Worm (Caenorhabditis elegans) whole organism, young adult: Measurements from ENCODE around the gene F37A8.5.

ENCODE experiments used
- B0336.3 ChIP-seq: fragments of 200-800 bp; sonication (Bioruptor generic); IDR thresholded peaks from 2 replicates; pipeline ENCODE4 v1.3.6; 2022; ENCODE audit warnings: missing genetic modification characterization, missing compliant biosample characterization
- C06A6.2 ChIP-seq: fragments of 200-800 bp; sonication (Bioruptor generic); conservative IDR thresholded peaks from 2 replicates; pipeline ENCODE4 v1.3.6; 2022; ENCODE audit warnings: missing genetic modification characterization, missing compliant biosample characterization
- C17E4.6 ChIP-seq: fragments of 200-800 bp; sonication (Bioruptor generic); IDR thresholded peaks from 2 replicates; pipeline ENCODE4 v1.3.6; 2022; ENCODE audit warnings: missing genetic modification reagents, missing genetic modification characterization, missing compliant biosample characterization
- D2030.7 ChIP-seq: fragments of 200-800 bp; sonication (Bioruptor generic); IDR thresholded peaks from 2 replicates; pipeline ENCODE4 v1.3.6; 2022; ENCODE audit warnings: missing genetic modification reagents, missing genetic modification characterization, missing compliant biosample characterization
- F39B2.1 ChIP-seq: fragments of 200-800 bp; sonication (Bioruptor generic); IDR thresholded peaks from 2 replicates; pipeline ENCODE4 v1.3.6; 2022; ENCODE audit warnings: missing genetic modification reagents, missing genetic modification characterization, missing compliant biosample characterization
- F55B11.4 ChIP-seq: sonication (generic microtip); optimal IDR thresholded peaks from 2 replicates; lab custom pipeline; 2016; ENCODE audit warnings: missing compliant biosample characterization, missing genetic modification characterization, borderline replicate concordance; ENCODE audit not compliant: insufficient read depth
- F57C9.4 ChIP-seq: sonication (generic microtip); optimal IDR thresholded peaks from 2 replicates; lab custom pipeline; 2017; ENCODE audit warnings: mild to moderate bottlenecking, missing genetic modification characterization, missing compliant biosample characterization
- T07F8.4 ChIP-seq: sonication (generic microtip); optimal IDR thresholded peaks from 2 replicates; lab custom pipeline; 2016; ENCODE audit warnings: mild to moderate bottlenecking, missing genetic modification characterization, moderate library complexity, missing compliant biosample characterization
- Y56A3A.18 ChIP-seq: fragments of 200-800 bp; sonication (Bioruptor generic); IDR thresholded peaks from 2 replicates; pipeline ENCODE4 v1.3.6; 2022; ENCODE audit warnings: missing genetic modification reagents, missing genetic modification characterization, missing compliant biosample characterization
- Y67H2A.10 ChIP-seq: fragments of 200-800 bp; sonication (Bioruptor generic); conservative IDR thresholded peaks from 2 replicates; pipeline ENCODE4 v1.3.6; 2022; ENCODE audit warnings: missing genetic modification reagents, missing genetic modification characterization, missing compliant biosample characterization
- akir-1 ChIP-seq: fragments of 200-800 bp; sonication (Bioruptor generic); optimal IDR thresholded peaks from 2 replicates; lab custom pipeline; 2018; ENCODE audit warnings: mild to moderate bottlenecking, missing genetic modification characterization, moderate library complexity, missing compliant biosample characterization
- ama-1 ChIP-seq, 3 experiments: fragments of 150-350 bp in 1 of 3; sonication (generic microtip) in 2 of 3; optimal IDR thresholded peaks; 2 replicates each; lab custom pipeline; 2014 to 2018; ENCODE audit warnings: missing biosample characterization in 2 of 3, missing genetic modification characterization in 2 of 3, missing genetic modification reagents in 2 of 3
- aptf-3 ChIP-seq: fragments of 200-800 bp; sonication (Bioruptor generic); IDR thresholded peaks from 2 replicates; pipeline ENCODE4 v1.3.6; 2022; ENCODE audit warnings: missing genetic modification characterization, missing compliant biosample characterization
- attf-6 ChIP-seq: fragments of 200-800 bp; sonication (Bioruptor generic); IDR thresholded peaks from 2 replicates; pipeline ENCODE4 v1.3.6; 2022; ENCODE audit warnings: missing genetic modification reagents, missing genetic modification characterization, missing compliant biosample characterization
- ceh-79 ChIP-seq: sonication (generic microtip); optimal IDR thresholded peaks from 2 replicates; lab custom pipeline; 2017; ENCODE audit warnings: mild to moderate bottlenecking, missing genetic modification characterization, missing compliant biosample characterization
- efl-1 ChIP-seq: fragments of 150-350 bp; optimal IDR thresholded peaks from 2 replicates; lab custom pipeline; 2014; ENCODE audit warnings: missing biosample characterization, missing genetic modification reagents, missing genetic modification characterization
- ekl-4 ChIP-seq: fragments of 200-800 bp; sonication (Bioruptor generic); IDR thresholded peaks from 2 replicates; pipeline ENCODE4 v1.3.6; 2022; ENCODE audit warnings: missing genetic modification reagents, missing genetic modification characterization, missing compliant biosample characterization
- hlh-26 ChIP-seq: fragments of 200-800 bp; sonication (Bioruptor generic); conservative IDR thresholded peaks from 2 replicates; pipeline ENCODE4 v1.3.6; 2022; ENCODE audit warnings: missing genetic modification reagents, missing genetic modification characterization, missing compliant biosample characterization
- hsf-1 ChIP-seq: fragments of 200-800 bp; sonication (Bioruptor generic); IDR thresholded peaks from 2 replicates; pipeline ENCODE4 v1.3.6; 2022; ENCODE audit warnings: missing genetic modification reagents, missing genetic modification characterization, missing compliant biosample characterization
- let-607 ChIP-seq, 2 experiments: fragments of 200-800 bp in 1 of 2; sonication (Bioruptor generic) in 1 of 2; sonication (generic microtip) in 1 of 2; optimal IDR thresholded peaks; 2 replicates each; lab custom pipeline; 2016 to 2018; ENCODE audit warnings: mild to moderate bottlenecking in 2 of 2, missing compliant biosample characterization in 2 of 2, missing genetic modification characterization in 2 of 2, moderate library complexity in 2 of 2, missing genotype in 1 of 2
- lin-35 ChIP-seq, 3 experiments: fragments of 150-350 bp in 2 of 3; sonication (generic microtip) in 1 of 3; optimal IDR thresholded peaks; 2 replicates each; lab custom pipeline; 2014 to 2018; ENCODE audit warnings: missing biosample characterization in 3 of 3, missing genetic modification characterization in 3 of 3, missing genetic modification reagents in 3 of 3
- lsl-1 ChIP-seq: fragments of 200-800 bp; sonication (Bioruptor generic); optimal IDR thresholded peaks from 2 replicates; lab custom pipeline; 2018; ENCODE audit warnings: mild to moderate bottlenecking, missing genetic modification characterization, moderate library complexity, missing compliant biosample characterization
- lsy-27 ChIP-seq: sonication (generic microtip); optimal IDR thresholded peaks from 2 replicates; lab custom pipeline; 2017; ENCODE audit warnings: missing genetic modification characterization, mild to moderate bottlenecking, missing compliant biosample characterization, antibody characterized with exemption, missing genotype, borderline replicate concordance; ENCODE audit not compliant: insufficient read depth
- madf-10 ChIP-seq: sonication (generic microtip); optimal IDR thresholded peaks from 2 replicates; lab custom pipeline; 2016; ENCODE audit warnings: mild to moderate bottlenecking, missing genetic modification characterization, missing compliant biosample characterization
- madf-6 ChIP-seq: fragments of 200-800 bp; sonication (Bioruptor generic); IDR thresholded peaks from 2 replicates; pipeline ENCODE4 v1.3.6; 2022; ENCODE audit warnings: missing genetic modification reagents, missing genetic modification characterization, missing compliant biosample characterization
- madf-8 ChIP-seq: fragments of 200-800 bp; sonication (Bioruptor generic); conservative IDR thresholded peaks from 2 replicates; pipeline ENCODE4 v1.3.6; 2022; ENCODE audit warnings: missing genetic modification reagents, missing genetic modification characterization, missing compliant biosample characterization
- mes-4 ChIP-seq: sonication (generic microtip); optimal IDR thresholded peaks from 2 replicates; lab custom pipeline; 2016; ENCODE audit warnings: missing genotype, missing genetic modification characterization, missing compliant biosample characterization
- mxl-1 ChIP-seq: sonication (generic microtip); optimal IDR thresholded peaks from 2 replicates; lab custom pipeline; 2016; ENCODE audit warnings: missing genetic modification characterization, missing compliant biosample characterization
- nfya-1 ChIP-seq: sonication (generic microtip); optimal IDR thresholded peaks from 2 replicates; lab custom pipeline; 2017; ENCODE audit warnings: antibody characterized with exemption, missing compliant biosample characterization, missing genetic modification characterization, borderline replicate concordance; ENCODE audit not compliant: insufficient read depth
- nfyb-1 ChIP-seq: fragments of 200-800 bp; sonication (Bioruptor generic); IDR thresholded peaks from 2 replicates; pipeline ENCODE4 v1.3.6; 2022; ENCODE audit warnings: missing genetic modification reagents, missing genetic modification characterization, missing compliant biosample characterization
- nhr-179 ChIP-seq: sonication (generic microtip); optimal IDR thresholded peaks from 2 replicates; lab custom pipeline; 2016; ENCODE audit warnings: mild to moderate bottlenecking, missing genetic modification characterization, missing compliant biosample characterization
- nhr-27 ChIP-seq: fragments of 200-800 bp; sonication (Bioruptor generic); optimal IDR thresholded peaks from 2 replicates; lab custom pipeline; 2018; ENCODE audit warnings: mild to moderate bottlenecking, missing genetic modification characterization, moderate library complexity, missing compliant biosample characterization
- rec-8 ChIP-seq, 2 experiments: sonication (generic microtip); optimal IDR thresholded peaks; 2 replicates each; lab custom pipeline; 2016; ENCODE audit warnings: mild to moderate bottlenecking in 2 of 2, missing genetic modification characterization in 2 of 2, missing genetic modification reagents in 2 of 2, missing genotype in 2 of 2, missing biosample characterization in 1 of 2, missing compliant biosample characterization in 1 of 2, moderate library complexity in 1 of 2
- repo-1 ChIP-seq: sonication (generic microtip); optimal IDR thresholded peaks from 2 replicates; lab custom pipeline; 2017; ENCODE audit warnings: mild to moderate bottlenecking, missing genetic modification characterization, missing compliant biosample characterization
- sea-2 ChIP-seq: fragments of 200-800 bp; sonication (Bioruptor generic); IDR thresholded peaks from 2 replicates; pipeline ENCODE4 v1.3.6; 2022; ENCODE audit warnings: missing genetic modification characterization, missing compliant biosample characterization
- snpc-1.1 ChIP-seq: sonication (generic microtip); optimal IDR thresholded peaks from 2 replicates; lab custom pipeline; 2017; ENCODE audit warnings: missing genetic modification characterization, mild to moderate bottlenecking, missing compliant biosample characterization, antibody characterized with exemption, moderate library complexity, missing genotype, missing genetic modification reagents; ENCODE audit not compliant: insufficient read depth
- snpc-4 ChIP-seq, 5 experiments: fragments of 150-350 bp in 1 of 5; sonication (generic microtip) in 4 of 5; optimal IDR thresholded peaks; 2 replicates each; lab custom pipeline; 2014 to 2018; ENCODE audit warnings: missing genetic modification characterization in 5 of 5, missing biosample characterization in 3 of 5, antibody characterized with exemption in 2 of 5, mild to moderate bottlenecking in 2 of 5, missing compliant biosample characterization in 2 of 5, missing genotype in 2 of 5, moderate library complexity in 2 of 5, missing genetic modification reagents in 1 of 5
- somi-1 ChIP-seq: fragments of 200-800 bp; sonication (Bioruptor generic); optimal IDR thresholded peaks from 2 replicates; lab custom pipeline; 2018; ENCODE audit warnings: mild to moderate bottlenecking, missing genetic modification characterization, missing compliant biosample characterization
- unc-130 ChIP-seq: sonication (generic microtip); optimal IDR thresholded peaks from 2 replicates; lab custom pipeline; 2016; ENCODE audit warnings: missing genetic modification reagents, missing genetic modification characterization, missing compliant biosample characterization
- unc-62 ChIP-seq: fragments of 150-350 bp; optimal IDR thresholded peaks from 2 replicates; lab custom pipeline; 2014; ENCODE audit warnings: missing biosample characterization, missing genetic modification reagents, missing genetic modification characterization
- zfh-2 ChIP-seq: fragments of 200-800 bp; sonication (Bioruptor generic); conservative IDR thresholded peaks from 2 replicates; pipeline ENCODE4 v1.3.6; 2022; ENCODE audit warnings: missing genetic modification reagents, missing genetic modification characterization, missing compliant biosample characterization
- ztf-28 ChIP-seq: fragments of 200-800 bp; sonication (Bioruptor generic); IDR thresholded peaks from 2 replicates; pipeline ENCODE4 v1.3.6; 2022; ENCODE audit warnings: missing genetic modification reagents, missing genetic modification characterization, missing compliant biosample characterization

F37A8.5 gene

ce11 chrIII:4004064-4004580, 47.7 kb downstream of the F37A8.5 start, which contains the start of gene tif-1A (continued):
- TF ChIP-seq madf-8 (GFP tag; lab: Robert Waterston, UW), result peak; percentile 48; the same call in 1 of the 2 replicates
- peak; percentile 49 for TF ChIP-seq madf-10 (tag; lab: Kevin White, UChicago)
- TF ChIP-seq lsl-1 (GFP tag; lab: Kevin White, UChicago), result peak; percentile 72
- peak; percentile 70 for TF ChIP-seq repo-1 (tag; lab: Kevin White, UChicago)
- TF ChIP-seq unc-130 (GFP tag; lab: Kevin White, UChicago), result no peak
- no peak for TF ChIP-seq Y56A3A.18 (GFP tag; lab: Robert Waterston, UW)
- TF ChIP-seq somi-1 (GFP tag; lab: Kevin White, UChicago), result no peak
- TF ChIP-seq lin-35 (GFP tag; optimal IDR thresholded peaks at IDR 0.05; lab: Kevin White, UChicago), result peak in 1 of 3 experiments; percentile 81
- no peak for TF ChIP-seq T07F8.4
- no peak for TF ChIP-seq lsy-27 (tag; lab: Kevin White, UChicago)
- TF ChIP-seq C06A6.2 (GFP tag; lab: Robert Waterston, UW), result no peak
- TF ChIP-seq ama-1 (optimal IDR thresholded peaks at IDR 0.05; lab: Kevin White, UChicago), result no peak
- TF ChIP-seq ama-1 (GFP tag; optimal IDR thresholded peaks at IDR 0.05; lab: Kevin White, UChicago), result no peak
- TF ChIP-seq hlh-26 (GFP tag; lab: Robert Waterston, UW), result no peak
- TF ChIP-seq efl-1 (GFP tag; lab: Kevin White, UChicago), result peak; percentile 28
- TF ChIP-seq ceh-79 (tag; lab: Kevin White, UChicago), result no peak
- TF ChIP-seq F55B11.4 (tag; lab: Kevin White, UChicago), result no peak
- no peak for TF ChIP-seq ztf-28 (GFP tag; lab: Robert Waterston, UW)
- TF ChIP-seq madf-6, result peak; percentile 77
- TF ChIP-seq akir-1 (GFP tag; lab: Kevin White, UChicago), result no peak
- no peak for TF ChIP-seq aptf-3 (GFP tag; lab: Robert Waterston, UW)
- TF ChIP-seq attf-6 (GFP tag; lab: Robert Waterston, UW), result no peak
- peak; percentile 65 for TF ChIP-seq D2030.7 (GFP tag; lab: Robert Waterston, UW)
- TF ChIP-seq mxl-1 (tag; lab: Kevin White, UChicago), result no peak
- TF ChIP-seq Y67H2A.10 (GFP tag; lab: Robert Waterston, UW), result no peak
- TF ChIP-seq sea-2, result no peak
- no peak for TF ChIP-seq nhr-27
- no peak; the same call in 1 of the 2 replicates for TF ChIP-seq ekl-4
- peak; percentile 12 for TF ChIP-seq snpc-4 (GFP tag; optimal IDR thresholded peaks at IDR 0.05; lab: Kevin White, UChicago)
- peak; percentile 58 to 72 (median 64) for TF ChIP-seq snpc-4 (tag; optimal IDR thresholded peaks at IDR 0.05; lab: Kevin White, UChicago)
- peak; percentile 70 for TF ChIP-seq hsf-1 (GFP tag; lab: Robert Waterston, UW)
- TF ChIP-seq F39B2.1 (GFP tag; lab: Robert Waterston, UW), result no peak
- TF ChIP-seq rec-8 (tag; optimal IDR thresholded peaks at IDR 0.05; lab: Kevin White, UChicago), result no peak
- no peak for TF ChIP-seq zfh-2 (GFP tag; lab: Robert Waterston, UW)
- no peak for TF ChIP-seq nhr-179 (tag; lab: Kevin White, UChicago)
- TF ChIP-seq nfyb-1 (GFP tag; lab: Robert Waterston, UW), result peak; percentile 85
- TF ChIP-seq unc-62 (GFP tag; lab: Kevin White, UChicago), result peak; percentile 4
- no peak for TF ChIP-seq snpc-1.1 (tag; lab: Kevin White, UChicago)
- TF ChIP-seq C17E4.6 (GFP tag; lab: Robert Waterston, UW), result no peak
- TF ChIP-seq F57C9.4, result no peak
- TF ChIP-seq let-607 (tag; optimal IDR thresholded peaks at IDR 0.05; lab: Kevin White, UChicago), result peak in 1 of 2 experiments; percentile 66
- no peak for TF ChIP-seq nfya-1 (tag; lab: Kevin White, UChicago)
- TF ChIP-seq B0336.3 (GFP tag; lab: Robert Waterston, UW), result peak; percentile 57; the same call in 1 of the 2 replicates
- TF ChIP-seq mes-4 (tag; lab: Kevin White, UChicago), result no peak
